Fruit fly (Drosophila melanogaster): Measurements from ENCODE around the gene Doc2.

Gene Doc2

dm6 chr3L:9011485-9012389 is 7.3 kb downstream of the Doc2 start (continued):
- no peak for TF ChIP-seq CG4318 (GFP tag; optimal IDR thresholded peaks at IDR 0.05)
- no peak for TF ChIP-seq esn (GFP tag; optimal IDR thresholded peaks at IDR 0.05)
- no peak for TF ChIP-seq CG10631 (GFP tag; optimal IDR thresholded peaks at IDR 0.05)
- TF ChIP-seq fkh (GFP tag; optimal IDR thresholded peaks at IDR 0.05) = peak; percentile 0
- TF ChIP-seq achi (GFP tag; optimal IDR thresholded peaks at IDR 0.05) = no peak
- no peak for TF ChIP-seq CG6276 (GFP tag; optimal IDR thresholded peaks at IDR 0.05)
- TF ChIP-seq Sox15 (GFP tag; optimal IDR thresholded peaks at IDR 0.05) = no peak
- no peak for TF ChIP-seq Hr39 (GFP tag; optimal IDR thresholded peaks at IDR 0.05)
- TF ChIP-seq CG11902 (GFP tag; optimal IDR thresholded peaks at IDR 0.05) = no peak
- TF ChIP-seq CG11294 (GFP tag; IDR thresholded peaks at IDR 0.05) = no peak
- peak; percentile 22 for TF ChIP-seq spab (GFP tag; optimal IDR thresholded peaks at IDR 0.05)
- TF ChIP-seq svp (GFP tag) = peak; percentile 48
- TF ChIP-seq CG6854 (GFP tag; optimal IDR thresholded peaks at IDR 0.05) = no peak
- TF ChIP-seq dac (GFP tag; optimal IDR thresholded peaks at IDR 0.05) = no peak
- TF ChIP-seq CG16779 (tag; optimal IDR thresholded peaks at IDR 0.05) = no peak
- TF ChIP-seq Ets21C (GFP tag; optimal IDR thresholded peaks at IDR 0.05) = no peak
- TF ChIP-seq CG10669 (GFP tag; optimal IDR thresholded peaks at IDR 0.05) = peak; percentile 18
- no peak for TF ChIP-seq CG32006 (GFP tag; optimal IDR thresholded peaks at IDR 0.05)
- TF ChIP-seq CG9139 (GFP tag; optimal IDR thresholded peaks at IDR 0.05) = no peak

dm6 chr3L:9009738-9010137 is 9.3 kb downstream of the Doc2 start, which contains the start of gene CG5194:
Gene CG5194 (minus strand): TSS chr3L:9009838.
- no peak for TF ChIP-seq CG11294 (GFP tag; IDR thresholded peaks at IDR 0.05)
- TF ChIP-seq achi (GFP tag; optimal IDR thresholded peaks at IDR 0.05) = no peak
- no peak for TF ChIP-seq CG31627 (GFP tag; optimal IDR thresholded peaks at IDR 0.05)
- TF ChIP-seq fd59A (GFP tag; optimal IDR thresholded peaks at IDR 0.05) = no peak
- TF ChIP-seq esn (GFP tag; optimal IDR thresholded peaks at IDR 0.05) = no peak
- TF ChIP-seq Sox15 (GFP tag; optimal IDR thresholded peaks at IDR 0.05) = no peak
- no peak for TF ChIP-seq CG3032 (tag; optimal IDR thresholded peaks at IDR 0.05)

- no peak for TF ChIP-seq Eip75B (GFP tag; optimal IDR thresholded peaks at IDR 0.05)
- no peak for TF ChIP-seq acj6 (GFP tag; optimal IDR thresholded peaks at IDR 0.05)
- TF ChIP-seq Met (GFP tag; optimal IDR thresholded peaks at IDR 0.05) = no peak
- no peak for TF ChIP-seq Eip78C (GFP tag)
- no peak for TF ChIP-seq eg (GFP tag; IDR thresholded peaks at IDR 0.05)
- no peak for TF ChIP-seq CG32006 (GFP tag; optimal IDR thresholded peaks at IDR 0.05)
- TF ChIP-seq Eip93F (GFP tag; optimal IDR thresholded peaks at IDR 0.05) = no peak
- no peak for TF ChIP-seq CG11902 (GFP tag; optimal IDR thresholded peaks at IDR 0.05)
- peak; percentile 3 for TF ChIP-seq CG1621 (tag; optimal IDR thresholded peaks at IDR 0.05)
- TF ChIP-seq CG6163 (GFP tag; IDR thresholded peaks at IDR 0.05) = peak; percentile 52; the same call in 1 of the 3 replicates
- TF ChIP-seq CG7368 (GFP tag; optimal IDR thresholded peaks at IDR 0.05) = no peak
- no peak for TF ChIP-seq CG10669 (GFP tag; optimal IDR thresholded peaks at IDR 0.05)
- TF ChIP-seq CG11294 (GFP tag; IDR thresholded peaks at IDR 0.05) = no peak
- TF ChIP-seq CG6276 (GFP tag; optimal IDR thresholded peaks at IDR 0.05) = no peak
- TF ChIP-seq ss (GFP tag; optimal IDR thresholded peaks at IDR 0.05) = peak in 1 of 2 experiments; percentile 60
- TF ChIP-seq CG4318 (GFP tag; optimal IDR thresholded peaks at IDR 0.05) = no peak
- peak; percentile 93 for TF ChIP-seq CG6854 (GFP tag; optimal IDR thresholded peaks at IDR 0.05)
- TF ChIP-seq spab (GFP tag; optimal IDR thresholded peaks at IDR 0.05) = no peak
- no peak for TF ChIP-seq Lpt (GFP tag; optimal IDR thresholded peaks at IDR 0.05)
- no peak for TF ChIP-seq Sox14 (GFP tag; optimal IDR thresholded peaks at IDR 0.05)
- TF ChIP-seq svp (GFP tag) = peak; percentile 98
- no peak for TF ChIP-seq fd59A (GFP tag; optimal IDR thresholded peaks at IDR 0.05)
- TF ChIP-seq CG3919 (GFP tag; optimal IDR thresholded peaks at IDR 0.05) = no peak
- no peak for TF ChIP-seq CG11762 (GFP tag; optimal IDR thresholded peaks at IDR 0.05; ENCODE audit: insufficient read depth)
- no peak for TF ChIP-seq Ets21C (GFP tag; optimal IDR thresholded peaks at IDR 0.05)
- TF ChIP-seq CG10631 (GFP tag; optimal IDR thresholded peaks at IDR 0.05) = no peak
- TF ChIP-seq CG8319 (GFP tag; optimal IDR thresholded peaks at IDR 0.05) = peak; percentile 99
- peak; percentile 43 for TF ChIP-seq fkh (GFP tag; optimal IDR thresholded peaks at IDR 0.05)
- TF ChIP-seq salr (GFP tag; optimal IDR thresholded peaks at IDR 0.05) = no peak
- no peak for TF ChIP-seq CG6792 (GFP tag; optimal IDR thresholded peaks at IDR 0.05)
- no peak for TF ChIP-seq CG9139 (GFP tag; optimal IDR thresholded peaks at IDR 0.05)
- TF ChIP-seq CG3032 (tag; optimal IDR thresholded peaks at IDR 0.05) = no peak
- TF ChIP-seq pdm3 (GFP tag; optimal IDR thresholded peaks at IDR 0.05) = no peak
Observed at dm6 chr3L:9004788-9005246, 14.2 kb downstream of the Doc2 start, which contains the start of gene Doc3. Gene Doc3 (plus strand): TSS chr3L:9005196.

Measured in whole organism, prepupa.